Worm (Caenorhabditis elegans) whole organism, L3 larva: ENCODE measurements around the gene Y39A3B.8.
A peak's percentile ranks its signal among the peaks of the same experiment; 100 is the strongest.

Source experiments
- ZK546.5 ChIP-seq: sonication (generic microtip); optimal IDR thresholded peaks from 2 replicates; lab custom pipeline; 2017; ENCODE audit warnings: missing biosample characterization, missing genetic modification characterization
- ceh-16 ChIP-seq: sonication (generic microtip); optimal IDR thresholded peaks from 2 replicates; lab custom pipeline; 2017; ENCODE audit warnings: missing biosample characterization, missing genetic modification characterization
- daf-12 ChIP-seq: fragments of 150-350 bp; optimal IDR thresholded peaks from 2 replicates; lab custom pipeline; 2014; ENCODE audit warnings: missing biosample characterization, missing genetic modification reagents, missing genetic modification characterization
- egl-27 ChIP-seq: sonication (generic microtip); optimal IDR thresholded peaks from 4 replicates; lab custom pipeline; 2017; ENCODE audit warnings: missing biosample characterization, missing genetic modification reagents, missing genetic modification characterization
- egl-5 ChIP-seq: fragments of 150-350 bp; optimal IDR thresholded peaks from 2 replicates; lab custom pipeline; 2017; ENCODE audit warnings: missing biosample characterization, missing genetic modification reagents, missing genetic modification characterization, inconsistent platforms
- elt-2 ChIP-seq: sonication (generic microtip); optimal IDR thresholded peaks from 2 replicates; lab custom pipeline; 2016; ENCODE audit warnings: missing genetic modification reagents, mild to moderate bottlenecking, missing genetic modification characterization, missing compliant biosample characterization
- lin-15B ChIP-seq: fragments of 150-350 bp; optimal IDR thresholded peaks from 2 replicates; lab custom pipeline; 2014; ENCODE audit warnings: missing biosample characterization, missing genetic modification characterization
- mdl-1 ChIP-seq: fragments of 150-350 bp; optimal IDR thresholded peaks from 2 replicates; lab custom pipeline; 2014; ENCODE audit warnings: missing biosample characterization, missing genetic modification characterization
- nfya-1 ChIP-seq: sonication (generic microtip); optimal IDR thresholded peaks from 2 replicates; lab custom pipeline; 2017; ENCODE audit warnings: missing genetic modification characterization, mild to moderate bottlenecking, missing compliant biosample characterization, antibody characterized with exemption, moderate library complexity; ENCODE audit not compliant: insufficient read depth
- nhr-23 ChIP-seq: fragments of 150-350 bp; optimal IDR thresholded peaks from 2 replicates; lab custom pipeline; 2014; ENCODE audit warnings: missing biosample characterization, missing genetic modification reagents, missing genetic modification characterization
- nhr-237 ChIP-seq: fragments of 150-350 bp; optimal IDR thresholded peaks from 2 replicates; lab custom pipeline; 2014; ENCODE audit warnings: missing biosample characterization, missing genetic modification characterization
- nhr-25 ChIP-seq: sonication (generic microtip); optimal IDR thresholded peaks from 2 replicates; lab custom pipeline; 2017; ENCODE audit warnings: missing biosample characterization, missing genetic modification characterization
- pha-4 ChIP-seq: fragments of 150-350 bp; optimal IDR thresholded peaks from 2 replicates; lab custom pipeline; 2014; ENCODE audit warnings: missing biosample characterization, missing genetic modification reagents, missing genetic modification characterization
- snpc-4 ChIP-seq: fragments of 150-350 bp; optimal IDR thresholded peaks from 2 replicates; lab custom pipeline; 2014; ENCODE audit warnings: missing biosample characterization, missing genetic modification characterization
- ztf-11 ChIP-seq: fragments of 150-350 bp; optimal IDR thresholded peaks from 2 replicates; lab custom pipeline; 2014; ENCODE audit warnings: missing biosample characterization, missing genetic modification characterization

Y39A3B.8 gene

ce11 chrIII:2031746-2032145 is 44.0 kb downstream of the Y39A3B.8 start:
- no peak for TF ChIP-seq snpc-4 (tag; lab: Kevin White, UChicago)
- TF ChIP-seq ztf-11, result no peak
- TF ChIP-seq mdl-1 (tag; lab: Kevin White, UChicago), result no peak
- no peak for TF ChIP-seq daf-12 (tag; lab: Kevin White, UChicago)
- TF ChIP-seq egl-27, result no peak
- no peak for TF ChIP-seq nhr-237 (tag; lab: Kevin White, UChicago)
- no peak for TF ChIP-seq elt-2 (tag; lab: Kevin White, UChicago)
- no peak for TF ChIP-seq ZK546.5 (tag; lab: Kevin White, UChicago)
- no peak for TF ChIP-seq nfya-1 (tag; lab: Kevin White, UChicago)
- no peak for TF ChIP-seq ceh-16 (tag; lab: Kevin White, UChicago)
- no peak for TF ChIP-seq nhr-25 (tag; lab: Kevin White, UChicago)
- TF ChIP-seq, all 47 proteins: peak for 0

- TF ChIP-seq lin-15B (tag; lab: Kevin White, UChicago) (peak; percentile 13), ZK546.5 (tag; lab: Kevin White, UChicago) (no peak), nhr-23 (tag; lab: Kevin White, UChicago) (peak; percentile 7), pha-4 (tag; lab: Kevin White, UChicago) (peak; percentile 14), nhr-237 (tag; lab: Kevin White, UChicago) (no peak), egl-5 (no peak)
These were observed 44.7 kb downstream of the Y39A3B.8 start for ce11 chrIII:2032327-2033093.
